Worm (Caenorhabditis elegans) whole organism, L3 larva: ENCODE results near the gene AH10.4.

ENCODE experiments used
- ama-1 ChIP-seq: fragments of 150-350 bp; optimal IDR thresholded peaks from 2 replicates; lab custom pipeline; 2018
- ceh-16 ChIP-seq: sonication (generic microtip); optimal IDR thresholded peaks from 2 replicates; lab custom pipeline; 2017; ENCODE audit warnings: missing biosample characterization, missing genetic modification characterization
- elt-2 ChIP-seq: sonication (generic microtip); optimal IDR thresholded peaks from 2 replicates; lab custom pipeline; 2016; ENCODE audit warnings: missing genetic modification reagents, mild to moderate bottlenecking, missing genetic modification characterization, missing compliant biosample characterization
- lin-39 ChIP-seq: fragments of 150-350 bp; optimal IDR thresholded peaks from 2 replicates; lab custom pipeline; 2018; ENCODE audit warnings: missing biosample characterization, missing genetic modification reagents, missing genetic modification characterization
- nhr-237 ChIP-seq: fragments of 150-350 bp; optimal IDR thresholded peaks from 2 replicates; lab custom pipeline; 2014; ENCODE audit warnings: missing biosample characterization, missing genetic modification characterization
- nhr-28 ChIP-seq: fragments of 150-350 bp; optimal IDR thresholded peaks from 2 replicates; lab custom pipeline; 2014; ENCODE audit warnings: missing biosample characterization, missing genetic modification characterization
- nhr-77 ChIP-seq: fragments of 150-350 bp; optimal IDR thresholded peaks from 2 replicates; lab custom pipeline; 2014; ENCODE audit warnings: missing biosample characterization, missing genetic modification characterization

DNA sequence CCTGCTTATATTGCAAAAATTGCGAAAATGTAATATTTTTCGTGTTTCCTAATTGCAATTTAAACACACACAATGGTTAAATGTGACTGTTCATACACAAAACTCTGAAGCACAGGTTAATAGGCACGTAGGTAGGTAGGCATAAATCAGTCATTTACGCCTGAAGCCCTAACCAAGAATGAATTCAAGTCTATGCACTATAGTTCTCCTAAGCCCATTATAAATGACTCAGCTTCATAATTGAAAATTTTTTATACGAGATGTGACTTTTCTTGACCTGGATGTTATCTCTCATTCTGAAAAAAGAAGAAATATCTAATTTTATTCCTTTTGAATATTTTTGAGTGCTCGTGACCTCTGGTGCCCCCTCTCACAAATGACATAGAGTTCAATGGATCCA lies 4.2 kb upstream of the AH10.4 start:
- TF ChIP-seq nhr-28 (no peak), ceh-16 (tag; lab: Kevin White, UChicago) (no peak), elt-2 (tag; lab: Kevin White, UChicago) (no peak), nhr-77 (tag; lab: Kevin White, UChicago) (no peak), ama-1 (lab: Kevin White, UChicago) (no peak), nhr-237 (no peak), lin-39 (tag; lab: Kevin White, UChicago) (no peak)
